Fruit fly (Drosophila melanogaster): ENCODE data around the gene barr.

Gene barr

DNA sequence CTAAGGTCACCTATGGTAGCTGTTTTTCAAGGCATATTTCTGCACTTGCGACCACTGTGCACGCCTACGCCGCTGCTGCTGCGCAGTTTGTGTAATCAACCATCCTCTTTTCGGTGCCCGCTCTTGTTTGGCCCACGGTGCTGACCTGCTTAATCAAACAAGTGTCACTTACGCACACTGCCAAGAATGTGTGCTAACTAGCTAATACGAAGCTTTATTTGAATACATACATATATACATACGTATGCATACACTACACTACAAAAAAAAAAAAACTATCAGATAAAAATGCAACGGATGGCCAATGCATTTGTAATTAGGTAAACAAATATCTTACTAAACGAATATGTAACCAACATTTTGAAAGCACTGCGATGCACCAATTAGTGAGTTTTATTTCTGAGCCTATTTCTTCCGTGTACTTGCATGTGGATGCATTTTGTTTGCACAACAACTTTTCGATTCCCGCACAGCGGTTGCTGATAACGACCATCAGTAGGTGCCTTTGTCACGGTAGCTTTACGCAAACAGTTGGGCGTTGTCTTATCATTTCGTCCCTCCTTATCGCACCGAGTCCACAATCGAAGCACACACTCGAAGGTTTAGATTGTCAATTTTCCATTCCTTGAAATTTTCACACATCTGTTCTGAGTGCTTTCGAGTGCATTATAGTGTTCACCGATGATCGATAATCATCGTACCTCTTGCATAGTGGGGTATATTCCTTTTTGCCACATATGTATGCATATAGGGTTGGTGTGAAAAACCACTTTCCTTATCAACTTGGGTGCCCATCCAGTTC lies 25.3 kb upstream of the barr start (continued):
- peak; percentile 92 for TF ChIP-seq CG7368 (GFP tag; optimal IDR thresholded peaks at IDR 0.05)
- TF ChIP-seq Eip75B (GFP tag; optimal IDR thresholded peaks at IDR 0.05): peak; percentile 98
- peak; percentile 95 for TF ChIP-seq esn (GFP tag; optimal IDR thresholded peaks at IDR 0.05)
- peak; percentile 94 for TF ChIP-seq Eip93F (GFP tag; optimal IDR thresholded peaks at IDR 0.05)
- peak; percentile 92 for TF ChIP-seq Smox (GFP tag; optimal IDR thresholded peaks at IDR 0.05)
- peak; percentile 93 for TF ChIP-seq Sox102F (GFP tag; optimal IDR thresholded peaks at IDR 0.05)
- peak; percentile 74 for TF ChIP-seq CG6808 (GFP tag; optimal IDR thresholded peaks at IDR 0.05)
- TF ChIP-seq salr (GFP tag; optimal IDR thresholded peaks at IDR 0.05): peak; percentile 63 to 83
- TF ChIP-seq achi (GFP tag; optimal IDR thresholded peaks at IDR 0.05): peak; percentile 88
- peak; percentile 93 for TF ChIP-seq Lpt (GFP tag; optimal IDR thresholded peaks at IDR 0.05)
- peak; percentile 55 for TF ChIP-seq dsx (GFP tag; optimal IDR thresholded peaks at IDR 0.05; ENCODE audit: poor library complexity, severe bottlenecking)
- peak; percentile 95 for TF ChIP-seq CG8119 (GFP tag; IDR thresholded peaks at IDR 0.05)
- peak; percentile 93 for TF ChIP-seq CG6792 (GFP tag; optimal IDR thresholded peaks at IDR 0.05)
- TF ChIP-seq cyc (GFP tag; optimal IDR thresholded peaks at IDR 0.05): peak; percentile 88
- peak; percentile 77 for TF ChIP-seq CG4318 (GFP tag; optimal IDR thresholded peaks at IDR 0.05)
- TF ChIP-seq Blimp-1 (GFP tag; optimal IDR thresholded peaks at IDR 0.05): peak; percentile 68
- TF ChIP-seq Sox15 (GFP tag; optimal IDR thresholded peaks at IDR 0.05): peak; percentile 85
- TF ChIP-seq Hr4 (GFP tag; optimal IDR thresholded peaks at IDR 0.05): peak; percentile 94
- peak; percentile 92 for TF ChIP-seq acj6 (GFP tag; optimal IDR thresholded peaks at IDR 0.05)
- TF ChIP-seq pdm3 (GFP tag; optimal IDR thresholded peaks at IDR 0.05): peak; percentile 95
- TF ChIP-seq Met (GFP tag; optimal IDR thresholded peaks at IDR 0.05): peak; percentile 92

dm6 chr2L:20084785-20085555 lies 23.8 kb upstream of the barr start, which contains the start of gene fok:
Gene fok (minus strand): TSS chr2L:20085070.
- TF ChIP-seq Blimp-1 (GFP tag; optimal IDR thresholded peaks at IDR 0.05) (peak; percentile 93), Hr39 (GFP tag; optimal IDR thresholded peaks at IDR 0.05) (peak; percentile 97), CG10631 (GFP tag; optimal IDR thresholded peaks at IDR 0.05) (peak; percentile 97), CG11294 (GFP tag; IDR thresholded peaks at IDR 0.05) (peak; percentile 93), Eip78C (GFP tag) (peak; percentile 100), CG3919 (GFP tag; optimal IDR thresholded peaks at IDR 0.05) (peak; percentile 98), Gug (GFP tag; IDR thresholded peaks at IDR 0.05) (peak; percentile 92), dac (GFP tag; optimal IDR thresholded peaks at IDR 0.05) (peak; percentile 91), CG6808 (GFP tag; optimal IDR thresholded peaks at IDR 0.05) (peak; percentile 98), CG8632 (GFP tag; optimal IDR thresholded peaks at IDR 0.05) (peak; percentile 97), dsx (GFP tag; optimal IDR thresholded peaks at IDR 0.05; ENCODE audit: poor library complexity, severe bottlenecking) (peak; percentile 97), fd59A (GFP tag; optimal IDR thresholded peaks at IDR 0.05) (peak; percentile 96), lz (GFP tag; optimal IDR thresholded peaks at IDR 0.05) (peak; percentile 98), salr (GFP tag; optimal IDR thresholded peaks at IDR 0.05) (peak; percentile 91 to 95), OdsH (GFP tag; optimal IDR thresholded peaks at IDR 0.05) (peak; percentile 97), acj6 (GFP tag; optimal IDR thresholded peaks at IDR 0.05) (peak; percentile 97), fkh (GFP tag; optimal IDR thresholded peaks at IDR 0.05) (peak; percentile 100), spab (GFP tag; optimal IDR thresholded peaks at IDR 0.05) (peak; percentile 97), Ets96B (tag; optimal IDR thresholded peaks at IDR 0.05) (peak; percentile 98), CG9139 (GFP tag; optimal IDR thresholded peaks at IDR 0.05) (peak; percentile 95), Smox (GFP tag; optimal IDR thresholded peaks at IDR 0.05) (peak; percentile 98), CG15336 (GFP tag; IDR thresholded peaks at IDR 0.05) (peak; percentile 99), CG31627 (GFP tag; optimal IDR thresholded peaks at IDR 0.05) (peak; percentile 98), CG6163 (GFP tag; IDR thresholded peaks at IDR 0.05) (peak; percentile 96), CG6792 (GFP tag; optimal IDR thresholded peaks at IDR 0.05) (peak; percentile 99), CG10669 (GFP tag; optimal IDR thresholded peaks at IDR 0.05) (peak; percentile 97), vri (GFP tag; optimal IDR thresholded peaks at IDR 0.05) (peak; percentile 98), achi (GFP tag; optimal IDR thresholded peaks at IDR 0.05) (peak; percentile 97), CG32006 (GFP tag; optimal IDR thresholded peaks at IDR 0.05) (peak; percentile 97), CG6854 (GFP tag; optimal IDR thresholded peaks at IDR 0.05) (peak; percentile 96), CG11762 (GFP tag; optimal IDR thresholded peaks at IDR 0.05; ENCODE audit: insufficient read depth) (peak; percentile 97), Met (GFP tag; optimal IDR thresholded peaks at IDR 0.05) (peak; percentile 99), CG16779 (tag; optimal IDR thresholded peaks at IDR 0.05) (peak; percentile 96), Sox15 (GFP tag; optimal IDR thresholded peaks at IDR 0.05) (peak; percentile 95)
